Worm (Caenorhabditis elegans) whole organism, midembryonic: ENCODE measurements around the gene K06A4.7.

Experiments used
- T22C8.4 ChIP-seq: fragments of 200-800 bp; sonication (Bioruptor generic); IDR thresholded peaks from 2 replicates; pipeline ENCODE4 v1.3.6; 2022; ENCODE audit warnings: missing genetic modification characterization, missing compliant biosample characterization
- cog-1 ChIP-seq: sonication (generic microtip); optimal IDR thresholded peaks from 2 replicates; lab custom pipeline; 2016; ENCODE audit warnings: missing genetic modification characterization, missing compliant biosample characterization
- flt-1 ChIP-seq: fragments of 200-800 bp; sonication (Bioruptor generic); IDR thresholded peaks from 2 replicates; pipeline ENCODE4 v1.3.6; 2022; ENCODE audit warnings: missing genetic modification characterization, missing compliant biosample characterization
- med-1 ChIP-seq: sonication (generic microtip); optimal IDR thresholded peaks from 2 replicates; lab custom pipeline; 2017; ENCODE audit warnings: missing genetic modification characterization, mild to moderate bottlenecking, missing compliant biosample characterization, antibody characterized with exemption, missing genetic modification reagents; ENCODE audit not compliant: insufficient read depth
- tab-1 ChIP-seq: fragments of 200-800 bp; sonication (Bioruptor generic); IDR thresholded peaks from 2 replicates; pipeline ENCODE4 v1.3.6; 2022; ENCODE audit warnings: missing genetic modification characterization, missing compliant biosample characterization
- ztf-23 ChIP-seq: fragments of 200-800 bp; sonication (Bioruptor generic); IDR thresholded peaks from 2 replicates; pipeline ENCODE4 v1.3.6; 2022; ENCODE audit warnings: missing genetic modification reagents, missing genetic modification characterization, missing compliant biosample characterization

DNA sequence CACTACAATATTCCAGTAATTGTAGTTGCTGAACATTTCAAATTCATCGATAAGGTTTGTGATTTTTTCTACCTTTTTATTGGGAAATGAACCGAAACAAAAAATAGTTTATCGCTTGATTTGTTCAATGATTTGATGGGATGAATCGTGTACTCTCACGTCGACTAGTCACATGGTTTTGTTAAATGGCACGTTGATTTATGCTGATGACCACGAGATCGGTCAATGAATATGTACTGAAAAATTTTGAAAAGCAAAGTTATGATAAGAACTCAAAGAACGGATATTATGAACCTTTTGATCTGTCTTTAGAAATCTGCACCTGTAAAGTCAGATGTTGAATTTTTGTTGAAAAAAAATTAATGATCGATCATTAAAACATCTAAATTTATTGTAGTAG, 25.0 kb upstream of the K06A4.7 start:
- TF ChIP-seq flt-1 (GFP tag; lab: Robert Waterston, UW) (no peak), tab-1 (GFP tag; lab: Robert Waterston, UW) (no peak), med-1 (GFP tag; lab: Kevin White, UChicago) (no peak), cog-1 (tag; lab: Kevin White, UChicago) (no peak), T22C8.4 (no peak), ztf-23 (GFP tag; lab: Robert Waterston, UW) (no peak)
